Worm (Caenorhabditis elegans): ENCODE measurements around the gene eef-1B.2.

The eef-1B.2 gene

DNA sequence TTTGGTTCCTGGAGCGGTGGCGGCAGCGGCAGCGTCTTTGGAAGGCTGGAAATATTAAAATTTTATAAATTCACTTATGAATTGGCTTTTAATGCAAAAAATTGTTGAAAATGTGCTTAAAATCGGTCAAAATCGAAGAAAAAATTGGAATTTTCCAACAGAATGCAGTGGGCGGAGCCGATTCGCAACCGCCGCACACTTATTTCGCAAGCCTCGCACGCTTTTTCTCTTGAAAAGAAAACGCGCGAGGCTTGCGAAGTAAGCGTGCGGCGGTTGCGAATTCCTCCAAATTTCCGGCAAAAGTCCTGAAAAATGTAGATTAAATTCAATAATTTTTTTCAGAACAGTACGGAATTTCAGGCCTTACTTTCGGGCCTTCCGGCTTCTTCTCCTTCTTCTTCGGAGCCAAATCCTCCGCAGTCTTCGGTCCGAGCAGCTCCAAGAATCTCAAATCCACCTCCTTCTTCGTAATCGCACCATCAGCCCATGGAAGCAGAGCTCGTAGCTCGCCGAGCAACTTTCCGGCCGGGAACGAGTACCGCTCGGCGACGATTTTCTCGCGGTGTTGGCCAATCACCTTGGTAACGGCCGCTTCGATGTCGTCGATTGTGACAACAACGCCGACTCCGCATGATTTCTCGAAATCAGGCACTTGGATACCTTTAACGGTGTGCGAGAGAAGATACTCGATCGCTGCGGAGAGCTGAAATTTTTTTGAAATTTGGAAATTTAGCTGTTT, 24.8 kb upstream of the eef-1B.2 start:
- no peak for TF ChIP-seq bed-3 (GFP tag; optimal IDR thresholded peaks at IDR 0.05)
- TF ChIP-seq drap-1 (GFP tag; optimal IDR thresholded peaks at IDR 0.05), result no peak
- TF ChIP-seq unc-39 (tag; optimal IDR thresholded peaks at IDR 0.05), result no peak
- TF ChIP-seq elt-3 (tag; optimal IDR thresholded peaks at IDR 0.05), result no peak
- TF ChIP-seq mep-1 (tag; optimal IDR thresholded peaks at IDR 0.05), result no peak
- no peak for TF ChIP-seq nhr-237 (tag; optimal IDR thresholded peaks at IDR 0.05)
- no peak for TF ChIP-seq mls-2 (tag; optimal IDR thresholded peaks at IDR 0.05)

DNA sequence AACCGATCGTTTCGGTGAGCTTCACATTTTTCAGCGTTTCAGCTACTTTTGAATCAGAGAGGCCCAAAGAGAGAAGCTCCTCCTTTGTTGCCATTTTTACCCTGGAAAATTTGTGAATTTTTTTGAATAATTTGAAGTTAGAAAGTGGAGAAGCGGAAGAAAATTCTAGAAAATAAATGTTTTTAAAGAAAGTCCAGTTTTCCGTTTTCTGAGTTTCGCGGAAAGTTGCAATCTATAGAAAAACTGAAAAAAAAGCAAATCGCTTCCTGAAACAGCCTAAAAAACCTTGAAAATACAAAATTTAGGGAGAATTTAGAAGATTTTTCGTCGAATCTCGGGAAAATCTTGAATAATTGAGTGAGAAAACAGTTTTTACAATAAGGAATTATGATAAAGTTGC, 24.0 kb upstream of the eef-1B.2 start, which contains the start of gene qars-1:
qars-1 (minus strand) TSS at position 101 of the 400 bp plus-strand sequence.
- TF ChIP-seq elt-3 (tag; optimal IDR thresholded peaks at IDR 0.05) (no peak), nhr-76 (tag; optimal IDR thresholded peaks at IDR 0.05) (no peak), drap-1 (GFP tag; optimal IDR thresholded peaks at IDR 0.05) (no peak), lin-13 (tag; optimal IDR thresholded peaks at IDR 0.05) (no peak), snpc-4 (tag; optimal IDR thresholded peaks at IDR 0.05) (no peak), zip-8 (tag; optimal IDR thresholded peaks at IDR 0.05) (no peak)

DNA sequence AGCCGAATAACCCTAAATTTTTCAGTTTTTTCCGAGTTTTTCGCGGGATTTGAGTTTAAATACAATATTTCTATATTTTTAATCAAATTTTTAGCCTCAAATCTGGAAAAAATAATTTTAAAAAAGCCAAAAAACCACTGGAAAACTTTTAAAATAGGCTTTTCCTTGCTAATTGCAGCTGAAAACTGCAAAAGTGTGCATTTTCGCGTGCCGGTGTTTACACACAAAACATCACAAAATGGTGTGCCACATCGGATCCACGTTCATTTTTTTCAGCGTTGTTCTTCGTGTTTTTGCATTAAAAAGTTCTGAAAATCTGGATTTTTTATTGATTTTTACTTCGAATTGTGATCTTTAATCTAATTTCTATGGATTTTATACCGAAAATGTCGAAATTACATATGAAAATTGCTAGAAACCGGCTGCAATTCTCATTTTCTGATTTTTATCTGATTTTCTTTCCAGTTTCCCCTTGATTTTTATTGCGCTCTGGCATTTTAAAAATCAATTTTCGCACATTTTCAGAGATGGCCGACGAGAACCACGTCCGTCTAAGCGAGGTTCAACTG, 23.5 kb upstream of the eef-1B.2 start, which contains the start of gene Y41E3.7:
Y41E3.7 (plus strand) TSS at position 519 of the 569 bp plus-strand sequence.
- TF ChIP-seq ces-1 (GFP tag; optimal IDR thresholded peaks at IDR 0.05) (peak; percentile 18), pha-4 (tag; optimal IDR thresholded peaks at IDR 0.05) (no peak), ham-2 (GFP tag; optimal IDR thresholded peaks at IDR 0.05) (peak; percentile 29)

DNA sequence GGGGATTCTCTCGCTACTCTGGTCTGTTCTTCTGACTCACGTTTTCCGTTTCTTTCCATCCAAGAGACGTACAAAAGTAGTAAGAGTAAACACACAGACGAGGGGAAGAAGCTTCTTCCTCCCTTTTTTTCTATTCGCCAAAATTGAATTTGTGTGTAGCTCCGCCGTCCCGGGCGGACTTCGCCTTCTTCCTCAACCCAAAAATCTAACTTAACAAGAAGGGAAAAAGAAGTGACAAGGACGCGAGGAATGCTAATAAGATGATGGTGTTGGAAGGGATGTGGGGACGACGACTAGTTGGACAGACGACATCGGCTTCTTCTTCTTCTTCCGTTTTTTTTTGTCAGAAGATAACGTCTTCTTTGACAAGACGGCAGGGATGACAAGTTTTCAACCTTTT, 20.1 kb upstream of the eef-1B.2 start:
- TF ChIP-seq ces-1 (GFP tag; optimal IDR thresholded peaks at IDR 0.05) (peak; percentile 98), unc-120 (tag; optimal IDR thresholded peaks at IDR 0.05; ENCODE audit: poor library complexity, severe bottlenecking) (no peak)

DNA sequence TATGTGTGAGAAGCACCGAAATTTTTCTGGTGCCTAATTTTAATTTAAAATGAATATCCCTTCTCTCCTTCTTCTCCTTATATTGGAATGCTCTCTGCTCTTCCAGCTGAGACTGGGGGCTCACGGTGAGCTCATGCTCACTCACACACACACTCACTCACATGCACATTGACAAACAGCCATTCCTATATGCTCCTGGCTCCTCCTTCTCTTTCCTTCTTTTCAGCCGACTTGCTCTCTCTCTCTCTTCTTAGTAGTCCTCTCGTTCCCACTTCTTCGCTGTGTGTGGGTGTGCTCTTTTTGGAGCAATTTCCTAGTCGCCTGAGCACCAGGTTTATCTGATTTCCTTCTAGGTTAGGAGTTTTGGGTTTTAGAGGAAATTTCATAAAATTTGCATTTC, 16.2 kb upstream of the eef-1B.2 start:
- TF ChIP-seq M03D4.4 (tag; optimal IDR thresholded peaks at IDR 0.05), result no peak
- peak; percentile 61 for TF ChIP-seq ces-1 (GFP tag; optimal IDR thresholded peaks at IDR 0.05)
- TF ChIP-seq mls-2 (tag; optimal IDR thresholded peaks at IDR 0.05), result peak; percentile 43

DNA sequence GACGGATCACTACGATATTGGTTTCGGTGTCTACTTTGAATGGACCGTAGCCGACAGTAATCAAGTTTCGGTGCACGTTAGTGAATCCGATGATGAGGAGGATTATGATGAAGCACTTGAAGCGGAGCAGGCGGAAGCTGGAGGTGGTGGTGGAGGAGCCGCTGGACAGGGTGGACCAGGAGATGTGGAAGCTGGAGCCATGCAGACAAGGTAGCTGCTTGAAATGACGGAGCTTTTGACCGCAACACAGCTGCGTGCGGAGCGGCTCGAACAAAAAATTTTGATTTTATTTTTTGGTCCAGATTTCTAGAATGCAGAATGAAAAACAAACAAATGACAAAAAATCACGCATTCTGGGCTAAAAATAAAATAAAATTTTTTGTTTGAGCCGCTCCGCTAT, 12.7 kb upstream of the eef-1B.2 start:
- TF ChIP-seq unc-39 (tag; optimal IDR thresholded peaks at IDR 0.05) (no peak), pha-4 (tag; optimal IDR thresholded peaks at IDR 0.05) (no peak), lin-32 (GFP tag; optimal IDR thresholded peaks at IDR 0.05) (no peak), cnd-1 (tag; optimal IDR thresholded peaks at IDR 0.05) (no peak)

DNA sequence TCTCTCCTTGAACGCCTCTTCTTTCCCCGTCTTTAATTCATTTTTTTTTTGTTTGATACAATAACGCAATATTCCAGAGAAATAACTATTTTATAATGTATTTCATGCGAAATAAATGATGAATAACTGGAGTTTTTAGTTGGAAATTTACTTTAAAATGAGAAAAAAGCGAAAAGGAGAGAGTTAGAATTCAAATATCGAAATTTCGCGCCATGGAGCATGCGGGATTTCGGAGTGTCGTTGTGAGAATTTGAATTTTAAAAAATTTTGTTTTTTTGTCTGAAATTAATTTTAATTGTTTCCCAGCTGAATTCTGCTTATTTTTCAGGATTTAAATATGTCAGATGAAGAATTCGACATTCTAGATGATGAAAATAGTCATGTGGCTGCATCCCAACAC, 11.7 kb upstream of the eef-1B.2 start, which contains the start of gene fcd-2:
fcd-2 (plus strand) TSS at position 327 of the 400 bp plus-strand sequence.
- peak; percentile 5 for TF ChIP-seq pha-4 (tag; optimal IDR thresholded peaks at IDR 0.05)
- TF ChIP-seq sptf-1 (tag; optimal IDR thresholded peaks at IDR 0.05), result no peak
- TF ChIP-seq lsy-2 (tag; optimal IDR thresholded peaks at IDR 0.05), result peak; percentile 28
- TF ChIP-seq unc-62 (GFP tag; optimal IDR thresholded peaks at IDR 0.05), result no peak
- TF ChIP-seq elt-3 (tag; optimal IDR thresholded peaks at IDR 0.05), result no peak
- no peak for TF ChIP-seq ceh-39 (tag; optimal IDR thresholded peaks at IDR 0.05)
- TF ChIP-seq sem-2 (GFP tag; optimal IDR thresholded peaks at IDR 0.05), result no peak
- TF ChIP-seq mep-1 (tag; optimal IDR thresholded peaks at IDR 0.05), result peak; percentile 60
- no peak for TF ChIP-seq snpc-4 (tag; optimal IDR thresholded peaks at IDR 0.05)
- no peak for TF ChIP-seq nhr-12 (tag; optimal IDR thresholded peaks at IDR 0.05)
- TF ChIP-seq elt-1 (tag; optimal IDR thresholded peaks at IDR 0.05; ENCODE audit: borderline replicate concordance, insufficient read depth), result no peak
- no peak for TF ChIP-seq nhr-28 (tag; optimal IDR thresholded peaks at IDR 0.05)
- no peak for TF ChIP-seq drap-1 (GFP tag; optimal IDR thresholded peaks at IDR 0.05)
- TF ChIP-seq hlh-1 (tag; optimal IDR thresholded peaks at IDR 0.05), result no peak
- no peak for TF ChIP-seq blmp-1 (tag; optimal IDR thresholded peaks at IDR 0.05)
- TF ChIP-seq ces-1 (GFP tag; optimal IDR thresholded peaks at IDR 0.05), result peak; percentile 33
- peak; percentile 34 for TF ChIP-seq lin-13 (tag; optimal IDR thresholded peaks at IDR 0.05)
- TF ChIP-seq tbx-8 (GFP tag; optimal IDR thresholded peaks at IDR 0.05), result no peak
- TF ChIP-seq unc-120 (tag; optimal IDR thresholded peaks at IDR 0.05; ENCODE audit: poor library complexity, severe bottlenecking), result no peak
- peak; percentile 28 for TF ChIP-seq mab-5 (tag; optimal IDR thresholded peaks at IDR 0.05)
- peak; percentile 35 for TF ChIP-seq nhr-237 (tag; optimal IDR thresholded peaks at IDR 0.05)
